In genomic region chr3R:18758548-18759257, dm6 we compare ENCODE assay signal across 5 fruit fly cellular contexts.
A peak's percentile ranks its signal among the peaks of the same experiment; 100 is the strongest.
TF ChIP-seq lines count a peak whose summit lies in the region.

Gene Epg5, minus strand, starts transcription at chr3R:18758873.

- no peak for TF ChIP-seq CTCF in whole organism, embryonic (GFP tag; optimal IDR thresholded peaks at IDR 0.05; lab: Kevin White, UChicago)

TF ChIP-seq in whole organism, adult, 20 proteins besides CTCF, POLR2A, EP300 and RAD21 (continues in another document):
- TF ChIP-seq tj (GFP tag; optimal IDR thresholded peaks at IDR 0.05; lab: Kevin White, UChicago) = peak; percentile 59
- peak; percentile 76 for TF ChIP-seq Crg-1 (GFP tag; optimal IDR thresholded peaks at IDR 0.05; lab: Kevin White, UChicago)
- peak; percentile 75 for TF ChIP-seq Hr96 (GFP tag; optimal IDR thresholded peaks at IDR 0.05; lab: Kevin White, UChicago)
- peak; percentile 65 for TF ChIP-seq CG7101 (tag; optimal IDR thresholded peaks at IDR 0.05; lab: Kevin White, UChicago)
- peak; percentile 80 for TF ChIP-seq CG1620 (GFP tag; optimal IDR thresholded peaks at IDR 0.05; lab: Kevin White, UChicago)
- TF ChIP-seq Clk (GFP tag; optimal IDR thresholded peaks at IDR 0.05; lab: Kevin White, UChicago) = peak; percentile 16
- TF ChIP-seq cnc (optimal IDR thresholded peaks at IDR 0.05; lab: Kevin White, UChicago) = no peak
- TF ChIP-seq CG33017 (tag; optimal IDR thresholded peaks at IDR 0.05; lab: Kevin White, UChicago) = peak; percentile 61
- peak; percentile 78 for TF ChIP-seq CG5204 (GFP tag; optimal IDR thresholded peaks at IDR 0.05; lab: Kevin White, UChicago)
- TF ChIP-seq CG12768 (GFP tag; optimal IDR thresholded peaks at IDR 0.05; lab: Kevin White, UChicago) = peak; percentile 47
- TF ChIP-seq cic (GFP tag; optimal IDR thresholded peaks at IDR 0.05; lab: Kevin White, UChicago) = peak; percentile 17
- TF ChIP-seq CG14711 (tag; optimal IDR thresholded peaks at IDR 0.05; lab: Kevin White, UChicago) = peak; percentile 64
- peak; percentile 71 for TF ChIP-seq CG7045 (GFP tag; optimal IDR thresholded peaks at IDR 0.05; lab: Kevin White, UChicago)
- no peak for TF ChIP-seq kay (GFP tag; lab: Kevin White, UChicago; ENCODE audit: borderline replicate concordance)
- peak; percentile 26 for TF ChIP-seq ovo (GFP tag; optimal IDR thresholded peaks at IDR 0.05; lab: Kevin White, UChicago)
- peak; percentile 78 for TF ChIP-seq bab1 (GFP tag; optimal IDR thresholded peaks at IDR 0.05; lab: Kevin White, UChicago)
- peak; percentile 66 for TF ChIP-seq Mnt (GFP tag; optimal IDR thresholded peaks at IDR 0.05; lab: Kevin White, UChicago)
- peak; percentile 70 for TF ChIP-seq CG11617 (GFP tag; optimal IDR thresholded peaks at IDR 0.05; lab: Kevin White, UChicago)

TF ChIP-seq in whole organism, embryonic, 481 proteins besides CTCF, POLR2A, EP300 and RAD21 (continues in another document):
- TF ChIP-seq CG2875 (GFP tag; optimal IDR thresholded peaks at IDR 0.05; lab: Kevin White, UChicago) (no peak), Rx (GFP tag; IDR thresholded peaks at IDR 0.05; lab: Robert Waterston, UW) (peak; percentile 41; the same call in 1 of the 2 replicates), Dek (tag; optimal IDR thresholded peaks at IDR 0.05; lab: Kevin White, UChicago) (peak; percentile 59), CG14710 (tag; optimal IDR thresholded peaks at IDR 0.05; lab: Kevin White, UChicago) (no peak), Sin3A (optimal IDR thresholded peaks at IDR 0.05; lab: Kevin White, UChicago) (peak; percentile 93), BEAF-32 (GFP tag; optimal IDR thresholded peaks at IDR 0.05; lab: Kevin White, UChicago) (peak; percentile 98), CG3847 (GFP tag; IDR thresholded peaks at IDR 0.05; lab: Robert Waterston, UW) (peak; percentile 92), CG16815 (GFP tag; optimal IDR thresholded peaks at IDR 0.05; lab: Kevin White, UChicago) (peak; percentile 70), CG2120 (GFP tag; optimal IDR thresholded peaks at IDR 0.05; lab: Kevin White, UChicago) (peak; percentile 90), slbo (GFP tag; IDR thresholded peaks at IDR 0.05; lab: Robert Waterston, UW) (peak; percentile 90), CG7963 (GFP tag; IDR thresholded peaks at IDR 0.05; lab: Robert Waterston, UW; ENCODE audit: partially characterized antibody) (peak; percentile 88), Mad (GFP tag; optimal IDR thresholded peaks at IDR 0.05; lab: Kevin White, UChicago) (peak; percentile 71), dpn (GFP tag; optimal IDR thresholded peaks at IDR 0.05; lab: Kevin White, UChicago) (peak; percentile 83 to 85), Asciz (GFP tag; optimal IDR thresholded peaks at IDR 0.05; lab: Kevin White, UChicago) (no peak), CG1602 (GFP tag; optimal IDR thresholded peaks at IDR 0.05; lab: Kevin White, UChicago) (peak; percentile 66), mld (GFP tag; IDR thresholded peaks at IDR 0.05; lab: Robert Waterston, UW; ENCODE audit: partially characterized antibody) (peak; percentile 90), rib (GFP tag; IDR thresholded peaks at IDR 0.05; lab: Robert Waterston, UW) (peak; percentile 68; the same call in 1 of the 2 replicates), bab2 (GFP tag; optimal IDR thresholded peaks at IDR 0.05; lab: Kevin White, UChicago) (peak; percentile 65)

TF ChIP-seq in whole organism, prepupa, 60 proteins besides CTCF, POLR2A, EP300 and RAD21 (continues in another document):
- TF ChIP-seq Sox15 (GFP tag; optimal IDR thresholded peaks at IDR 0.05; lab: Kevin White, UChicago) (peak; percentile 67), net (GFP tag; optimal IDR thresholded peaks at IDR 0.05; lab: Kevin White, UChicago) (no peak), CG32006 (GFP tag; optimal IDR thresholded peaks at IDR 0.05; lab: Kevin White, UChicago) (no peak), CG15336 (GFP tag; IDR thresholded peaks at IDR 0.05; lab: Robert Waterston, UW) (0 out of 2 replicates have a peak, but pooled peaks have one; percentile 11), Hr4 (GFP tag; optimal IDR thresholded peaks at IDR 0.05; lab: Kevin White, UChicago) (no peak), CG3032 (tag; optimal IDR thresholded peaks at IDR 0.05; lab: Kevin White, UChicago) (no peak), CG10669 (GFP tag; optimal IDR thresholded peaks at IDR 0.05; lab: Kevin White, UChicago) (no peak), Eip75B (GFP tag; optimal IDR thresholded peaks at IDR 0.05; lab: Kevin White, UChicago) (no peak), lz (GFP tag; optimal IDR thresholded peaks at IDR 0.05; lab: Kevin White, UChicago) (peak; percentile 87), Ets21C (GFP tag; optimal IDR thresholded peaks at IDR 0.05; lab: Kevin White, UChicago) (no peak), CG11294 (GFP tag; IDR thresholded peaks at IDR 0.05; lab: Robert Waterston, UW) (peak; percentile 52; the same call in 1 of the 2 replicates), Eip93F (GFP tag; optimal IDR thresholded peaks at IDR 0.05; lab: Kevin White, UChicago) (peak; percentile 25), CG10631 (GFP tag; optimal IDR thresholded peaks at IDR 0.05; lab: Kevin White, UChicago) (no peak), pdm3 (GFP tag; optimal IDR thresholded peaks at IDR 0.05; lab: Kevin White, UChicago) (no peak), CG31627 (GFP tag; optimal IDR thresholded peaks at IDR 0.05; lab: Kevin White, UChicago) (peak; percentile 86), fkh (GFP tag; optimal IDR thresholded peaks at IDR 0.05; lab: Kevin White, UChicago) (no peak), spab (GFP tag; optimal IDR thresholded peaks at IDR 0.05; lab: Kevin White, UChicago) (no peak), Ets96B (tag; optimal IDR thresholded peaks at IDR 0.05; lab: Kevin White, UChicago) (no peak), eg (GFP tag; IDR thresholded peaks at IDR 0.05; lab: Robert Waterston, UW) (peak; percentile 37; the same call in 1 of the 3 replicates)

TF ChIP-seq in whole organism, pupa, 21 proteins besides CTCF, POLR2A, EP300 and RAD21:
- TF ChIP-seq Ets98B (GFP tag; IDR thresholded peaks at IDR 0.05; lab: Robert Waterston, UW) (no peak; the same call in 1 of the 2 replicates), gl (tag; optimal IDR thresholded peaks at IDR 0.05; lab: Kevin White, UChicago) (no peak), CG15710 (tag; optimal IDR thresholded peaks at IDR 0.05; lab: Kevin White, UChicago) (peak; percentile 65), CG32121 (GFP tag; IDR thresholded peaks at IDR 0.05; lab: Robert Waterston, UW) (0 out of 2 replicates have a peak, but pooled peaks have one; percentile 13), rn (GFP tag; IDR thresholded peaks at IDR 0.05; lab: Robert Waterston, UW) (peak; percentile 50), Snoo (tag; optimal IDR thresholded peaks at IDR 0.05; lab: Kevin White, UChicago) (peak; percentile 20), CG4496 (GFP tag; IDR thresholded peaks at IDR 0.05; lab: Robert Waterston, UW) (peak; percentile 71; the same call in 2 of the 3 replicates), fd96Ca (GFP tag; IDR thresholded peaks at IDR 0.05; lab: Robert Waterston, UW) (peak; percentile 74; the same call in 2 of the 3 replicates), CG12605 (GFP tag; IDR thresholded peaks at IDR 0.05; lab: Robert Waterston, UW) (0 out of 2 replicates have a peak, but pooled peaks have one; percentile 6), CG17806 (tag; optimal IDR thresholded peaks at IDR 0.05; lab: Kevin White, UChicago) (peak; percentile 56), EcR (GFP tag; optimal IDR thresholded peaks at IDR 0.05; lab: Kevin White, UChicago) (no peak)

TF ChIP-seq in whole organism, wandering third instar larva, 38 proteins besides CTCF, POLR2A, EP300 and RAD21:
- TF ChIP-seq Hr78 (GFP tag; optimal IDR thresholded peaks at IDR 0.05; lab: Kevin White, UChicago) = no peak
- TF ChIP-seq tai (GFP tag; optimal IDR thresholded peaks at IDR 0.05; lab: Kevin White, UChicago) = no peak
- TF ChIP-seq lola (GFP tag; optimal IDR thresholded peaks at IDR 0.05; lab: Kevin White, UChicago) = no peak
- TF ChIP-seq Vsx2 (GFP tag; optimal IDR thresholded peaks at IDR 0.05; lab: Kevin White, UChicago; ENCODE audit: partially characterized antibody) = no peak
- no peak for TF ChIP-seq Hr83 (GFP tag; optimal IDR thresholded peaks at IDR 0.05; lab: Kevin White, UChicago; ENCODE audit: poor library complexity, severe bottlenecking)
- TF ChIP-seq rgr (GFP tag; optimal IDR thresholded peaks at IDR 0.05; lab: Kevin White, UChicago) = no peak
- no peak for TF ChIP-seq N (GFP tag; optimal IDR thresholded peaks at IDR 0.05; lab: Kevin White, UChicago)
- no peak for TF ChIP-seq dmrt93B (GFP tag; optimal IDR thresholded peaks at IDR 0.05; lab: Kevin White, UChicago)
- TF ChIP-seq psq (GFP tag; optimal IDR thresholded peaks at IDR 0.05; lab: Kevin White, UChicago) = no peak
- peak; percentile 77 for TF ChIP-seq sv (GFP tag; optimal IDR thresholded peaks at IDR 0.05; lab: Kevin White, UChicago)
- TF ChIP-seq HLH106 (tag; optimal IDR thresholded peaks at IDR 0.05; lab: Kevin White, UChicago) = peak; percentile 81
- no peak for TF ChIP-seq jim (GFP tag; optimal IDR thresholded peaks at IDR 0.05; lab: Kevin White, UChicago)
- TF ChIP-seq h (GFP tag; optimal IDR thresholded peaks at IDR 0.05; lab: Kevin White, UChicago) = peak; percentile 84
- peak; percentile 50 for TF ChIP-seq dsf (GFP tag; optimal IDR thresholded peaks at IDR 0.05; lab: Kevin White, UChicago; ENCODE audit: borderline replicate concordance)
- no peak for TF ChIP-seq Rel (GFP tag; optimal IDR thresholded peaks at IDR 0.05; lab: Kevin White, UChicago)
- TF ChIP-seq Rel (tag; optimal IDR thresholded peaks at IDR 0.05; lab: Kevin White, UChicago) = peak; percentile 83
- TF ChIP-seq usp (GFP tag; optimal IDR thresholded peaks at IDR 0.05; lab: Kevin White, UChicago) = no peak
- TF ChIP-seq OdsH (GFP tag; optimal IDR thresholded peaks at IDR 0.05; lab: Kevin White, UChicago) = peak; percentile 60
- peak; percentile 56 for TF ChIP-seq GATAd (GFP tag; optimal IDR thresholded peaks at IDR 0.05; lab: Kevin White, UChicago)
- TF ChIP-seq Myc (optimal IDR thresholded peaks at IDR 0.05; lab: Kevin White, UChicago) = no peak
- TF ChIP-seq Mio (GFP tag; optimal IDR thresholded peaks at IDR 0.05; lab: Kevin White, UChicago) = no peak
- no peak for TF ChIP-seq Dfd (GFP tag; optimal IDR thresholded peaks at IDR 0.05; lab: Kevin White, UChicago)
- TF ChIP-seq CG9705 (GFP tag; optimal IDR thresholded peaks at IDR 0.05; lab: Kevin White, UChicago) = peak; percentile 57
- no peak for TF ChIP-seq sage (GFP tag; optimal IDR thresholded peaks at IDR 0.05; lab: Kevin White, UChicago)
- TF ChIP-seq CG32264 (GFP tag; optimal IDR thresholded peaks at IDR 0.05; lab: Kevin White, UChicago) = no peak
- TF ChIP-seq Dif (GFP tag; optimal IDR thresholded peaks at IDR 0.05; lab: Kevin White, UChicago; ENCODE audit: partially characterized antibody) = no peak
- no peak for TF ChIP-seq dl (GFP tag; optimal IDR thresholded peaks at IDR 0.05; lab: Kevin White, UChicago; ENCODE audit: insufficient read depth in 1 of 2, partially characterized antibody in 2 of 2)
